Worm (Caenorhabditis elegans) whole organism, midembryonic: ENCODE results near the gene W07G4.8.

Source experiments
- T22C8.4 ChIP-seq: fragments of 200-800 bp; sonication (Bioruptor generic); IDR thresholded peaks from 2 replicates; pipeline ENCODE4 v1.3.6; 2022; ENCODE audit warnings: missing genetic modification characterization, missing compliant biosample characterization
- cog-1 ChIP-seq: sonication (generic microtip); optimal IDR thresholded peaks from 2 replicates; lab custom pipeline; 2016; ENCODE audit warnings: missing genetic modification characterization, missing compliant biosample characterization
- flt-1 ChIP-seq: fragments of 200-800 bp; sonication (Bioruptor generic); IDR thresholded peaks from 2 replicates; pipeline ENCODE4 v1.3.6; 2022; ENCODE audit warnings: missing genetic modification characterization, missing compliant biosample characterization
- klf-2 ChIP-seq: fragments of 200-800 bp; sonication (Bioruptor generic); conservative IDR thresholded peaks from 2 replicates; pipeline ENCODE4 v1.3.6; 2022; ENCODE audit warnings: missing genetic modification reagents, missing genetic modification characterization, missing compliant biosample characterization
- med-1 ChIP-seq: sonication (generic microtip); optimal IDR thresholded peaks from 2 replicates; lab custom pipeline; 2017; ENCODE audit warnings: missing genetic modification characterization, mild to moderate bottlenecking, missing compliant biosample characterization, antibody characterized with exemption, missing genetic modification reagents; ENCODE audit not compliant: insufficient read depth
- ref-1 ChIP-seq: fragments of 200-800 bp; sonication (Bioruptor generic); conservative IDR thresholded peaks from 2 replicates; pipeline ENCODE4 v1.3.6; 2022; ENCODE audit warnings: missing genetic modification reagents, missing genetic modification characterization, missing compliant biosample characterization
- tab-1 ChIP-seq: fragments of 200-800 bp; sonication (Bioruptor generic); IDR thresholded peaks from 2 replicates; pipeline ENCODE4 v1.3.6; 2022; ENCODE audit warnings: missing genetic modification characterization, missing compliant biosample characterization
- ztf-23 ChIP-seq: fragments of 200-800 bp; sonication (Bioruptor generic); IDR thresholded peaks from 2 replicates; pipeline ENCODE4 v1.3.6; 2022; ENCODE audit warnings: missing genetic modification reagents, missing genetic modification characterization, missing compliant biosample characterization
- ztf-29 ChIP-seq: fragments of 200-800 bp; sonication (Bioruptor generic); IDR thresholded peaks from 2 replicates; pipeline ENCODE4 v1.3.6; 2022; ENCODE audit warnings: missing genetic modification reagents, missing genetic modification characterization, missing compliant biosample characterization

W07G4.8 gene

ce11 chrV:13004374-13004773 is 45.0 kb downstream of the W07G4.8 start:
- TF ChIP-seq T22C8.4 (GFP tag; lab: Robert Waterston, UW): no peak
- TF ChIP-seq tab-1 (GFP tag; lab: Robert Waterston, UW): 0 out of 2 replicates have a peak, but pooled peaks have one; percentile 25

- peak; percentile 79; the same call in 1 of the 2 replicates for TF ChIP-seq ref-1
- peak; percentile 93 for TF ChIP-seq tab-1 (GFP tag; lab: Robert Waterston, UW)
- peak; percentile 87 for TF ChIP-seq klf-2 (GFP tag; lab: Robert Waterston, UW)
- TF ChIP-seq ztf-23 (GFP tag; lab: Robert Waterston, UW): peak; percentile 94
- TF ChIP-seq cog-1: peak; percentile 52
- peak; percentile 30 for TF ChIP-seq med-1 (GFP tag; lab: Kevin White, UChicago)
- TF ChIP-seq ztf-29 (GFP tag; lab: Robert Waterston, UW): peak; percentile 79
- TF ChIP-seq T22C8.4 (GFP tag; lab: Robert Waterston, UW): peak; percentile 80
- TF ChIP-seq flt-1 (GFP tag; lab: Robert Waterston, UW): peak; percentile 94
These were observed 46.0 kb downstream of the W07G4.8 start for ce11 chrV:13003378-13003777.

- TF ChIP-seq klf-2 (GFP tag; lab: Robert Waterston, UW): no peak
- TF ChIP-seq ref-1: no peak
- no peak for TF ChIP-seq ztf-23 (GFP tag; lab: Robert Waterston, UW)
- TF ChIP-seq tab-1 (GFP tag; lab: Robert Waterston, UW): no peak
These were observed 47.3 kb downstream of the W07G4.8 start, which contains the start of gene inft-2 for ce11 chrV:13002070-13002469. Gene inft-2, plus strand, starts transcription at chrV:13002317.

- no peak for TF ChIP-seq cog-1
- no peak for TF ChIP-seq tab-1 (GFP tag; lab: Robert Waterston, UW)
- no peak for TF ChIP-seq ztf-23 (GFP tag; lab: Robert Waterston, UW)
- no peak for TF ChIP-seq klf-2 (GFP tag; lab: Robert Waterston, UW)
- TF ChIP-seq med-1 (GFP tag; lab: Kevin White, UChicago): no peak
- no peak for TF ChIP-seq flt-1 (GFP tag; lab: Robert Waterston, UW)
- TF ChIP-seq ztf-29 (GFP tag; lab: Robert Waterston, UW): no peak
- TF ChIP-seq ref-1: no peak
- no peak for TF ChIP-seq T22C8.4 (GFP tag; lab: Robert Waterston, UW)
These were observed 49.3 kb downstream of the W07G4.8 start for ce11 chrV:13000068-13000467.

- TF ChIP-seq flt-1 (GFP tag; lab: Robert Waterston, UW) (no peak), ref-1 (no peak), tab-1 (GFP tag; lab: Robert Waterston, UW) (no peak), med-1 (GFP tag; lab: Kevin White, UChicago) (no peak), cog-1 (no peak), ztf-29 (GFP tag; lab: Robert Waterston, UW) (no peak)
These were observed 49.8 kb downstream of the W07G4.8 start, which contains the start of gene far-4 for ce11 chrV:12999559-12999958. Gene far-4, minus strand, starts transcription at chrV:12999659.
